Fruit fly (Drosophila melanogaster) Kc167 (cell line): Measurements from ENCODE around the gene CG33306.

Source experiments
- Myc ChIP-seq: fragments of >200 bp; optimal IDR thresholded peaks from 2 replicates; lab custom pipeline; 2017; ENCODE audit warnings: missing external identifiers
- Sin3A ChIP-seq: fragments of >200 bp; optimal IDR thresholded peaks from 2 replicates; lab custom pipeline; 2018; ENCODE audit warnings: missing external identifiers
- h ChIP-seq: fragments of >200 bp; optimal IDR thresholded peaks from 3 replicates; lab custom pipeline; 2018; ENCODE audit warnings: missing external identifiers
- psq ChIP-seq: fragments of >200 bp; optimal IDR thresholded peaks from 2 replicates; lab custom pipeline; 2017; ENCODE audit warnings: missing external identifiers
- ttk ChIP-seq: sonication (Bioruptor generic); optimal IDR thresholded peaks from 2 replicates; lab custom pipeline; 2017; ENCODE audit warnings: missing external identifiers

- TF ChIP-seq ttk (no peak), h (no peak), Sin3A (lab: Kevin White, UChicago) (no peak), Myc (lab: Kevin White, UChicago) (no peak), psq (lab: Kevin White, UChicago) (no peak)
Measured at dm6 chr2L:13805170-13805569, 38.4 kb downstream of the CG33306 start.
